Fruit fly (Drosophila melanogaster) whole organism, embryonic: ENCODE data around the gene scpr-B.

Experiments used
- Abd-B ChIP-seq: fragments of 200-800 bp; sonication (Bioruptor generic); optimal IDR thresholded peaks from 2 replicates; lab custom pipeline; 2018; ENCODE audit warnings: missing biosample characterization, mild to moderate bottlenecking, missing genetic modification characterization, moderate library complexity
- CG10565 ChIP-seq: fragments of 200-800 bp; sonication (Bioruptor generic); optimal IDR thresholded peaks from 3 replicates; lab custom pipeline; 2016; ENCODE audit warnings: missing biosample characterization, mild to moderate bottlenecking, missing genetic modification characterization
- CG11504 ChIP-seq: fragments of 200-800 bp; sonication (Bioruptor generic); optimal IDR thresholded peaks from 3 replicates; lab custom pipeline; 2019; ENCODE audit warnings: missing biosample characterization, mild to moderate bottlenecking, missing genetic modification characterization, moderate library complexity
- CG11695 ChIP-seq: fragments of 200-800 bp; sonication (Bioruptor generic); IDR thresholded peaks from 3 replicates; pipeline ENCODE4 v1.3.6; 2022; ENCODE audit warnings: missing biosample characterization, missing genetic modification characterization
- CG13287 ChIP-seq: fragments of 200-800 bp; sonication (Bioruptor generic); IDR thresholded peaks from 2 replicates; pipeline ENCODE4 v1.3.6; 2022; ENCODE audit warnings: missing biosample characterization, missing genetic modification characterization; ENCODE audit not compliant: partially characterized antibody
- CG13775 ChIP-seq: fragments of 200-800 bp; sonication (Bioruptor generic); optimal IDR thresholded peaks from 3 replicates; lab custom pipeline; 2017; ENCODE audit warnings: missing biosample characterization, mild to moderate bottlenecking, missing genetic modification characterization
- CG13894 ChIP-seq: fragments of 200-800 bp; sonication (Bioruptor generic); optimal IDR thresholded peaks from 3 replicates; lab custom pipeline; 2018; ENCODE audit warnings: missing biosample characterization, mild to moderate bottlenecking, missing genetic modification characterization, moderate library complexity
- CG16815 ChIP-seq: fragments of 200-800 bp; sonication (Bioruptor generic); optimal IDR thresholded peaks from 3 replicates; lab custom pipeline; 2017; ENCODE audit warnings: missing biosample characterization, mild to moderate bottlenecking, missing genetic modification characterization
- CG17802 ChIP-seq: fragments of 200-800 bp; sonication (Bioruptor generic); optimal IDR thresholded peaks from 2 replicates; lab custom pipeline; 2018; ENCODE audit warnings: missing biosample characterization, mild to moderate bottlenecking, missing genetic modification characterization, moderate library complexity
- CG18011 ChIP-seq: fragments of 200-800 bp; sonication (Bioruptor generic); optimal IDR thresholded peaks from 2 replicates; lab custom pipeline; 2017; ENCODE audit warnings: missing biosample characterization, missing genetic modification characterization, mild to moderate bottlenecking, moderate library complexity, missing genotype
- CG33213 ChIP-seq: fragments of 200-800 bp; sonication (Bioruptor generic); optimal IDR thresholded peaks from 3 replicates; lab custom pipeline; 2016; ENCODE audit warnings: missing biosample characterization, missing genetic modification characterization
- CG3838 ChIP-seq: fragments of 200-800 bp; sonication (Bioruptor generic); optimal IDR thresholded peaks from 3 replicates; lab custom pipeline; 2016; ENCODE audit warnings: missing biosample characterization, missing genetic modification characterization
- CG3847 ChIP-seq: fragments of 200-800 bp; sonication (Bioruptor generic); IDR thresholded peaks from 2 replicates; pipeline ENCODE4 v1.3.6; 2022; ENCODE audit warnings: missing biosample characterization, missing genetic modification characterization
- CG5245 ChIP-seq: fragments of 200-800 bp; sonication (Bioruptor generic); optimal IDR thresholded peaks from 3 replicates; lab custom pipeline; 2016; ENCODE audit warnings: missing biosample characterization, missing genetic modification characterization
- CG6654 ChIP-seq: fragments of 200-800 bp; sonication (Bioruptor generic); optimal IDR thresholded peaks from 2 replicates; lab custom pipeline; 2017; ENCODE audit warnings: missing biosample characterization, mild to moderate bottlenecking, missing genetic modification characterization
- CG7745 ChIP-seq: fragments of 200-800 bp; sonication (Bioruptor generic); optimal IDR thresholded peaks from 2 replicates; lab custom pipeline; 2018; ENCODE audit warnings: missing biosample characterization, mild to moderate bottlenecking, missing genetic modification characterization, moderate library complexity
- CG8281 ChIP-seq: fragments of 200-800 bp; sonication (Bioruptor generic); optimal IDR thresholded peaks from 2 replicates; lab custom pipeline; 2018; ENCODE audit warnings: missing biosample characterization, mild to moderate bottlenecking, missing genetic modification characterization, moderate library complexity
- CG9437 ChIP-seq: fragments of 200-800 bp; sonication (Bioruptor generic); optimal IDR thresholded peaks from 2 replicates; lab custom pipeline; 2018; ENCODE audit warnings: missing biosample characterization, mild to moderate bottlenecking, missing genetic modification characterization
- CG9797 ChIP-seq: fragments of 200-800 bp; sonication (Bioruptor generic); optimal IDR thresholded peaks from 3 replicates; lab custom pipeline; 2018; ENCODE audit warnings: missing biosample characterization, mild to moderate bottlenecking, missing genetic modification characterization
- Dip2 ChIP-seq: fragments of 200-800 bp; sonication (Bioruptor generic); IDR thresholded peaks from 2 replicates; pipeline ENCODE4 v1.3.6; 2022; ENCODE audit warnings: missing biosample characterization, missing genetic modification characterization
- Elba2 ChIP-seq: fragments of 200-800 bp; sonication (Bioruptor generic); optimal IDR thresholded peaks from 3 replicates; lab custom pipeline; 2016; ENCODE audit warnings: missing biosample characterization, missing genetic modification characterization
- Fer1 ChIP-seq: fragments of 200-800 bp; sonication (Bioruptor generic); optimal IDR thresholded peaks from 2 replicates; lab custom pipeline; 2017; ENCODE audit warnings: missing biosample characterization, mild to moderate bottlenecking, missing genetic modification characterization
- Fer2 ChIP-seq: fragments of 200-800 bp; sonication (Bioruptor generic); optimal IDR thresholded peaks from 2 replicates; lab custom pipeline; 2018; ENCODE audit warnings: missing biosample characterization, mild to moderate bottlenecking, missing genetic modification characterization, moderate library complexity
- Fer3 ChIP-seq: fragments of 200-800 bp; sonication (Bioruptor generic); optimal IDR thresholded peaks from 2 replicates; lab custom pipeline; 2018; ENCODE audit warnings: missing biosample characterization, mild to moderate bottlenecking, missing genetic modification characterization, moderate library complexity
- Myb ChIP-seq: fragments of 200-800 bp; sonication (Bioruptor generic); optimal IDR thresholded peaks from 2 replicates; lab custom pipeline; 2016; ENCODE audit warnings: missing biosample characterization, missing genetic modification characterization
- Neu2 ChIP-seq: fragments of 200-800 bp; sonication (Bioruptor generic); optimal IDR thresholded peaks from 3 replicates; lab custom pipeline; 2016; ENCODE audit warnings: missing biosample characterization, missing genetic modification characterization, borderline replicate concordance
- Nf-YB ChIP-seq: fragments of 200-800 bp; sonication (Bioruptor generic); optimal IDR thresholded peaks from 3 replicates; lab custom pipeline; 2019; ENCODE audit warnings: missing biosample characterization, mild to moderate bottlenecking, missing genetic modification characterization, moderate library complexity
- Sry-δ ChIP-seq: fragments of 200-800 bp; sonication (Bioruptor generic); optimal IDR thresholded peaks from 2 replicates; lab custom pipeline; 2016; ENCODE audit warnings: missing biosample characterization, missing genetic modification characterization
- Ssrp ChIP-seq: fragments of 200-800 bp; sonication (Bioruptor generic); optimal IDR thresholded peaks from 2 replicates; lab custom pipeline; 2018; ENCODE audit warnings: missing biosample characterization, mild to moderate bottlenecking, missing genetic modification characterization, moderate library complexity
- abd-A ChIP-seq: fragments of 200-800 bp; sonication (Bioruptor generic); optimal IDR thresholded peaks from 3 replicates; lab custom pipeline; 2019; ENCODE audit warnings: missing biosample characterization, mild to moderate bottlenecking, missing genetic modification characterization, moderate library complexity
- ara ChIP-seq: fragments of 200-800 bp; sonication (Bioruptor generic); IDR thresholded peaks from 2 replicates; pipeline ENCODE4 v1.3.6; 2022; ENCODE audit warnings: missing biosample characterization, missing genetic modification characterization
- az2 ChIP-seq: fragments of 200-800 bp; sonication (Bioruptor generic); optimal IDR thresholded peaks from 3 replicates; lab custom pipeline; 2016; ENCODE audit warnings: missing biosample characterization, missing genetic modification characterization
- bsh ChIP-seq, 2 experiments: fragments of 200-800 bp; sonication (Bioruptor generic); optimal IDR thresholded peaks; 2 replicates each; lab custom pipeline; 2017 to 2018; ENCODE audit warnings: mild to moderate bottlenecking in 2 of 2, missing biosample characterization in 2 of 2, missing genetic modification characterization in 2 of 2, moderate library complexity in 1 of 2
- chinmo ChIP-seq: fragments of 200-800 bp; sonication (Bioruptor generic); IDR thresholded peaks from 4 replicates; pipeline ENCODE4 v1.3.6; 2022; ENCODE audit warnings: missing biosample characterization, missing genetic modification characterization; ENCODE audit not compliant: partially characterized antibody
- disco-r ChIP-seq: fragments of 200-800 bp; sonication (Bioruptor generic); optimal IDR thresholded peaks from 2 replicates; lab custom pipeline; 2016; ENCODE audit warnings: missing biosample characterization, missing genetic modification characterization
- ems ChIP-seq: fragments of 200-800 bp; sonication (Bioruptor generic); optimal IDR thresholded peaks from 3 replicates; lab custom pipeline; 2016; ENCODE audit warnings: missing biosample characterization, missing genetic modification characterization
- eve ChIP-seq, 2 experiments: fragments of >200 bp; optimal IDR thresholded peaks; 2 replicates each; lab custom pipeline; 2017; ENCODE audit warnings: missing biosample characterization in 2 of 2, missing genetic modification characterization in 2 of 2
- exex ChIP-seq: fragments of 200-800 bp; sonication (Bioruptor generic); optimal IDR thresholded peaks from 4 replicates; lab custom pipeline; 2018; ENCODE audit warnings: missing biosample characterization, mild to moderate bottlenecking, missing genetic modification characterization, moderate library complexity
- fu2 ChIP-seq: fragments of 200-800 bp; sonication (Bioruptor generic); optimal IDR thresholded peaks from 2 replicates; lab custom pipeline; 2016; ENCODE audit warnings: missing biosample characterization, missing genetic modification characterization
- gce ChIP-seq: fragments of 200-800 bp; sonication (Bioruptor generic); IDR thresholded peaks from 3 replicates; pipeline ENCODE4 v1.3.6; 2022; ENCODE audit warnings: missing biosample characterization, missing genetic modification characterization
- hbn ChIP-seq: fragments of 200-800 bp; sonication (Bioruptor generic); IDR thresholded peaks from 2 replicates; pipeline ENCODE4 v1.3.6; 2022; ENCODE audit warnings: missing biosample characterization, missing genetic modification characterization; ENCODE audit not compliant: partially characterized antibody
- lilli ChIP-seq: fragments of 200-800 bp; sonication (Bioruptor generic); optimal IDR thresholded peaks from 3 replicates; lab custom pipeline; 2016; ENCODE audit warnings: missing biosample characterization, missing genetic modification characterization
- mirr ChIP-seq: fragments of 200-800 bp; sonication (Bioruptor generic); optimal IDR thresholded peaks from 3 replicates; lab custom pipeline; 2018; ENCODE audit warnings: missing biosample characterization, mild to moderate bottlenecking, missing genetic modification characterization
- nau ChIP-seq: fragments of 200-800 bp; sonication (Bioruptor generic); optimal IDR thresholded peaks from 3 replicates; lab custom pipeline; 2017; ENCODE audit warnings: missing biosample characterization, mild to moderate bottlenecking, missing genetic modification characterization, missing genetic modification reagents
- nerfin-2 ChIP-seq: fragments of 200-800 bp; sonication (Bioruptor generic); IDR thresholded peaks from 2 replicates; pipeline ENCODE4 v1.3.6; 2022; ENCODE audit warnings: missing biosample characterization, missing genetic modification characterization; ENCODE audit not compliant: partially characterized antibody
- repo ChIP-seq: fragments of 200-800 bp; sonication (Bioruptor generic); optimal IDR thresholded peaks from 2 replicates; lab custom pipeline; 2016; ENCODE audit warnings: missing biosample characterization, missing genetic modification characterization
- sima ChIP-seq: fragments of 200-800 bp; sonication (Bioruptor generic); optimal IDR thresholded peaks from 2 replicates; lab custom pipeline; 2016; ENCODE audit warnings: missing biosample characterization, missing genetic modification characterization
- so ChIP-seq: fragments of 200-800 bp; sonication (Bioruptor generic); IDR thresholded peaks from 3 replicates; pipeline ENCODE4 v1.3.6; 2022; ENCODE audit warnings: missing biosample characterization, missing genetic modification characterization
- sr ChIP-seq: fragments of 200-800 bp; sonication (Bioruptor generic); IDR thresholded peaks from 3 replicates; pipeline ENCODE4 v1.3.6; 2022; ENCODE audit warnings: missing biosample characterization, missing genetic modification characterization
- zen2 ChIP-seq: fragments of 200-800 bp; sonication (Bioruptor generic); IDR thresholded peaks from 3 replicates; pipeline ENCODE4 v1.3.6; 2022; ENCODE audit warnings: missing biosample characterization, missing genetic modification characterization; ENCODE audit not compliant: partially characterized antibody

The scpr-B gene

DNA sequence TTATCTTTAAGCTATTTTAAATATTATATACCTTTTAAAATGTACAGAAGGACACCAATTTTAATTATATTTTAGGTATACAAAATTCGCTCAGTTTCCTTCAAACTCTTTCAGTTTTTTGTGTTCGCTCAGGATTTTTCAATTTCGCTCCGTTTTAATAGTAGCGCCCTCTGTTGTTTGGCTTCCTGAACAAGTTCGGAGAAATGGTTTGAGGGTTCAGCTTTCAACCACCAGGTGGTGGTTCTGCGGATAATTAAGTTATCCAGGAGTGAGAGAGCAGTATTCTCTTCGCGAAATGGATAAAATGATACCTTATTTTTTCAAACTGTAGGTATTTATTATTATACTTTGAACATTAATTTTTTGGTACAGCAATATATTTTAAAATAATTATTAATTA is 28.2 kb upstream of the scpr-B start (continued):
- TF ChIP-seq nerfin-2 (GFP tag; lab: Robert Waterston, UW) (no peak), CG9437 (GFP tag; lab: Kevin White, UChicago) (peak; percentile 41), CG16815 (GFP tag; lab: Kevin White, UChicago) (peak; percentile 37), CG3847 (GFP tag; lab: Robert Waterston, UW) (no peak), exex (no peak), Fer1 (GFP tag; lab: Kevin White, UChicago) (no peak), CG13775 (GFP tag; lab: Kevin White, UChicago) (peak; percentile 64), CG13894 (tag; lab: Kevin White, UChicago) (no peak), CG17802 (tag; lab: Kevin White, UChicago) (peak; percentile 73), zen2 (GFP tag; lab: Robert Waterston, UW) (no peak), Elba2 (no peak), mirr (GFP tag; lab: Kevin White, UChicago) (no peak), CG33213 (GFP tag; lab: Kevin White, UChicago) (peak; percentile 76), CG9797 (no peak), Abd-B (GFP tag; lab: Kevin White, UChicago) (no peak), az2 (GFP tag; lab: Kevin White, UChicago) (peak; percentile 82), ems (GFP tag; lab: Kevin White, UChicago) (peak; percentile 54), bsh (GFP tag; optimal IDR thresholded peaks at IDR 0.05; lab: Kevin White, UChicago) (no peak), CG11695 (GFP tag; lab: Robert Waterston, UW) (no peak), ara (GFP tag; lab: Robert Waterston, UW) (peak; percentile 77), hbn (GFP tag; lab: Robert Waterston, UW) (no peak), CG10565 (GFP tag; lab: Kevin White, UChicago) (no peak), so (0 out of 3 replicates have a peak, but pooled peaks have one; percentile 13), fu2 (GFP tag; lab: Kevin White, UChicago) (no peak), CG3838 (GFP tag; lab: Kevin White, UChicago) (no peak), nau (no peak), Myb (GFP tag; lab: Kevin White, UChicago) (peak; percentile 13), CG11504 (tag; lab: Kevin White, UChicago) (no peak), CG6654 (peak; percentile 71), Fer2 (tag; lab: Kevin White, UChicago) (peak; percentile 45), CG7745 (tag; lab: Kevin White, UChicago) (peak; percentile 89), sr (GFP tag; lab: Robert Waterston, UW) (no peak), disco-r (GFP tag; lab: Kevin White, UChicago) (peak; percentile 70), chinmo (GFP tag; lab: Robert Waterston, UW) (no peak), gce (GFP tag; lab: Robert Waterston, UW) (no peak), eve (GFP tag; optimal IDR thresholded peaks at IDR 0.05; lab: Kevin White, UChicago) (no peak), repo (peak; percentile 45), Nf-YB (peak; percentile 58), CG8281 (tag; lab: Kevin White, UChicago) (peak; percentile 48), Neu2 (GFP tag; lab: Kevin White, UChicago) (no peak), CG5245 (GFP tag; lab: Kevin White, UChicago) (peak; percentile 84), Fer3 (tag; lab: Kevin White, UChicago) (no peak), Dip2 (GFP tag; lab: Robert Waterston, UW) (no peak), Sry-δ (GFP tag; lab: Kevin White, UChicago) (no peak), lilli (GFP tag; lab: Kevin White, UChicago) (peak; percentile 47), Ssrp (tag; lab: Kevin White, UChicago) (no peak), abd-A (tag; lab: Kevin White, UChicago) (no peak), CG18011 (no peak), sima (no peak), CG13287 (GFP tag; lab: Robert Waterston, UW) (no peak)
